Worm (Caenorhabditis elegans) whole organism, L2 larva: ENCODE data around the gene nmgp-1.

Experiments used
- alr-1 ChIP-seq: fragments of 150-350 bp; optimal IDR thresholded peaks from 2 replicates; lab custom pipeline; 2014; ENCODE audit warnings: missing biosample characterization, missing genetic modification characterization
- egl-27 ChIP-seq: sonication (generic microtip); optimal IDR thresholded peaks from 3 replicates; lab custom pipeline; 2017; ENCODE audit warnings: missing biosample characterization, missing genetic modification reagents, missing genetic modification characterization
- mab-5 ChIP-seq: fragments of 150-350 bp; optimal IDR thresholded peaks from 2 replicates; lab custom pipeline; 2014; ENCODE audit warnings: missing biosample characterization, missing genetic modification characterization
- mdl-1 ChIP-seq, 2 experiments: fragments of 150-350 bp in 1 of 2; sonication (generic microtip) in 1 of 2; optimal IDR thresholded peaks; 2 replicates each; lab custom pipeline; 2017; ENCODE audit warnings: missing biosample characterization in 2 of 2, missing genetic modification characterization in 2 of 2
- nhr-12 ChIP-seq: fragments of 150-350 bp; optimal IDR thresholded peaks from 2 replicates; lab custom pipeline; 2014; ENCODE audit warnings: missing biosample characterization, missing genetic modification characterization
- nhr-25 ChIP-seq: fragments of 150-350 bp; sonication (generic microtip); optimal IDR thresholded peaks from 3 replicates; lab custom pipeline; 2014; ENCODE audit warnings: missing biosample characterization, missing genetic modification characterization
- nhr-6 ChIP-seq: fragments of 150-350 bp; optimal IDR thresholded peaks from 2 replicates; lab custom pipeline; 2014; ENCODE audit warnings: missing biosample characterization, missing genetic modification characterization
- unc-39 ChIP-seq: fragments of 150-350 bp; optimal IDR thresholded peaks from 2 replicates; lab custom pipeline; 2014; ENCODE audit warnings: missing biosample characterization, missing genetic modification characterization
- zag-1 ChIP-seq: fragments of 150-350 bp; optimal IDR thresholded peaks from 2 replicates; lab custom pipeline; 2014; ENCODE audit warnings: missing biosample characterization, missing genetic modification characterization

- TF ChIP-seq nhr-12 (no peak), nhr-6 (tag; lab: Kevin White, UChicago) (no peak), egl-27 (tag; lab: Kevin White, UChicago) (peak; percentile 2), unc-39 (tag; lab: Kevin White, UChicago) (no peak), mdl-1 (tag; optimal IDR thresholded peaks at IDR 0.05; lab: Kevin White, UChicago) (no peak), zag-1 (peak; percentile 12), mab-5 (peak; percentile 71), alr-1 (no peak), nhr-25 (tag; lab: Kevin White, UChicago) (no peak)
Observed at ce11 chrII:6269805-6270414, 9.3 kb downstream of the nmgp-1 start, which contains the start of gene F13H8.2.
